Fruit fly (Drosophila melanogaster): Measurements from ENCODE around the gene Npc2c.
A peak's percentile ranks its signal among the peaks of the same experiment; 100 is the strongest.

Gene Npc2c

dm6 chr3R:10031480-10031879, 28.6 kb upstream of the Npc2c start:
- TF ChIP-seq OdsH (GFP tag; optimal IDR thresholded peaks at IDR 0.05), result no peak
- TF ChIP-seq CG4318 (GFP tag; optimal IDR thresholded peaks at IDR 0.05), result no peak
- no peak for TF ChIP-seq Hr4 (GFP tag; optimal IDR thresholded peaks at IDR 0.05)
- TF ChIP-seq CG10631 (GFP tag; optimal IDR thresholded peaks at IDR 0.05), result no peak
- no peak for TF ChIP-seq salr (GFP tag; optimal IDR thresholded peaks at IDR 0.05)
- TF ChIP-seq Gug (GFP tag; IDR thresholded peaks at IDR 0.05), result no peak
- no peak for TF ChIP-seq cyc (GFP tag; optimal IDR thresholded peaks at IDR 0.05)
- TF ChIP-seq CG16779 (tag; optimal IDR thresholded peaks at IDR 0.05), result no peak
- no peak for TF ChIP-seq Smox (GFP tag; optimal IDR thresholded peaks at IDR 0.05)
- TF ChIP-seq net (GFP tag; optimal IDR thresholded peaks at IDR 0.05), result no peak
- no peak for TF ChIP-seq fd85E (GFP tag; optimal IDR thresholded peaks at IDR 0.05)
- TF ChIP-seq vri (GFP tag; optimal IDR thresholded peaks at IDR 0.05), result no peak
- TF ChIP-seq spab (GFP tag; optimal IDR thresholded peaks at IDR 0.05), result no peak
- TF ChIP-seq svp (GFP tag), result no peak

dm6 chr3R:10032951-10033720, 26.9 kb upstream of the Npc2c start:
- TF ChIP-seq CG15336 (GFP tag; IDR thresholded peaks at IDR 0.05), result 0 out of 2 replicates have a peak, but pooled peaks have one; percentile 20
- TF ChIP-seq svp (GFP tag), result peak; percentile 60
- TF ChIP-seq ss (GFP tag; optimal IDR thresholded peaks at IDR 0.05), result no peak
- TF ChIP-seq Smox (GFP tag; optimal IDR thresholded peaks at IDR 0.05), result no peak
- TF ChIP-seq CG32006 (GFP tag; optimal IDR thresholded peaks at IDR 0.05), result peak; percentile 44
- no peak for TF ChIP-seq Eip75B (GFP tag; optimal IDR thresholded peaks at IDR 0.05)
- TF ChIP-seq Gug (GFP tag; IDR thresholded peaks at IDR 0.05), result no peak
- TF ChIP-seq Hr39 (GFP tag; optimal IDR thresholded peaks at IDR 0.05), result no peak
- no peak for TF ChIP-seq acj6 (GFP tag; optimal IDR thresholded peaks at IDR 0.05)
- no peak for TF ChIP-seq CG11902 (GFP tag; optimal IDR thresholded peaks at IDR 0.05)
- TF ChIP-seq Hr4 (GFP tag; optimal IDR thresholded peaks at IDR 0.05), result peak; percentile 16
- TF ChIP-seq Sox15 (GFP tag; optimal IDR thresholded peaks at IDR 0.05), result no peak
- TF ChIP-seq CG1621 (tag; optimal IDR thresholded peaks at IDR 0.05), result no peak
- peak; percentile 51 for TF ChIP-seq Eip78C (GFP tag)
- no peak for TF ChIP-seq fkh (GFP tag; optimal IDR thresholded peaks at IDR 0.05)
- no peak for TF ChIP-seq CG9139 (GFP tag; optimal IDR thresholded peaks at IDR 0.05)
- TF ChIP-seq CG6276 (GFP tag; optimal IDR thresholded peaks at IDR 0.05), result peak; percentile 4
- TF ChIP-seq Met (GFP tag; optimal IDR thresholded peaks at IDR 0.05), result no peak
- no peak for TF ChIP-seq CG6854 (GFP tag; optimal IDR thresholded peaks at IDR 0.05)

dm6 chr3R:10034995-10035446, 25.0 kb upstream of the Npc2c start:
- TF ChIP-seq Sox14 (GFP tag; optimal IDR thresholded peaks at IDR 0.05) (no peak), Ets21C (GFP tag; optimal IDR thresholded peaks at IDR 0.05) (no peak), Lpt (GFP tag; optimal IDR thresholded peaks at IDR 0.05) (no peak), svp (GFP tag) (peak; percentile 67), CG3919 (GFP tag; optimal IDR thresholded peaks at IDR 0.05) (no peak), dsx (GFP tag; optimal IDR thresholded peaks at IDR 0.05; ENCODE audit: poor library complexity, severe bottlenecking) (peak; percentile 6), Hr38 (GFP tag; optimal IDR thresholded peaks at IDR 0.05) (no peak), CG6808 (GFP tag; optimal IDR thresholded peaks at IDR 0.05) (no peak), CG6276 (GFP tag; optimal IDR thresholded peaks at IDR 0.05) (peak; percentile 12), Eip78C (GFP tag) (peak; percentile 44), ss (GFP tag; optimal IDR thresholded peaks at IDR 0.05) (peak in 1 of 2 experiments; percentile 38), Ets96B (tag; optimal IDR thresholded peaks at IDR 0.05) (no peak), fkh (GFP tag; optimal IDR thresholded peaks at IDR 0.05) (peak; percentile 59)
